Worm (Caenorhabditis elegans) whole organism, mixed stage, embryonic: ENCODE data around the gene srw-77.

Experiments used
- M03D4.4 ChIP-seq: sonication (generic microtip); optimal IDR thresholded peaks from 2 replicates; lab custom pipeline; 2017; ENCODE audit warnings: mild to moderate bottlenecking, missing genetic modification characterization, missing compliant biosample characterization
- bed-3 ChIP-seq: fragments of 200-800 bp; sonication (Bioruptor generic); optimal IDR thresholded peaks from 3 replicates; lab custom pipeline; 2018; ENCODE audit warnings: mild to moderate bottlenecking, missing genetic modification characterization, moderate library complexity, missing compliant biosample characterization
- blmp-1 ChIP-seq: fragments of 150-350 bp; optimal IDR thresholded peaks from 2 replicates; lab custom pipeline; 2014; ENCODE audit warnings: missing biosample characterization, missing genetic modification characterization
- ceh-39 ChIP-seq: fragments of 150-350 bp; optimal IDR thresholded peaks from 2 replicates; lab custom pipeline; 2014; ENCODE audit warnings: missing biosample characterization, missing genetic modification characterization
- ceh-43 ChIP-seq: fragments of 200-800 bp; sonication (Bioruptor generic); optimal IDR thresholded peaks from 2 replicates; lab custom pipeline; 2018; ENCODE audit warnings: mild to moderate bottlenecking, missing genetic modification characterization, moderate library complexity, missing compliant biosample characterization
- ceh-83 ChIP-seq: fragments of 200-800 bp; sonication (Bioruptor generic); optimal IDR thresholded peaks from 2 replicates; lab custom pipeline; 2018; ENCODE audit warnings: mild to moderate bottlenecking, missing genetic modification characterization, missing compliant biosample characterization
- ces-1 ChIP-seq: fragments of 150-350 bp; optimal IDR thresholded peaks from 2 replicates; lab custom pipeline; 2014; ENCODE audit warnings: missing biosample characterization, missing genetic modification reagents, missing genetic modification characterization
- cnd-1 ChIP-seq: fragments of 200-800 bp; sonication (Bioruptor generic); optimal IDR thresholded peaks from 2 replicates; lab custom pipeline; 2018; ENCODE audit warnings: mild to moderate bottlenecking, missing genetic modification characterization, missing compliant biosample characterization
- drap-1 ChIP-seq: fragments of 200-800 bp; sonication (Bioruptor generic); optimal IDR thresholded peaks from 3 replicates; lab custom pipeline; 2018; ENCODE audit warnings: mild to moderate bottlenecking, missing genetic modification characterization, missing compliant biosample characterization
- elt-1 ChIP-seq: sonication (generic microtip); optimal IDR thresholded peaks from 2 replicates; lab custom pipeline; 2017; ENCODE audit warnings: missing genetic modification characterization, mild to moderate bottlenecking, missing compliant biosample characterization, antibody characterized with exemption, moderate library complexity, borderline replicate concordance; ENCODE audit not compliant: insufficient read depth
- flh-1 ChIP-seq: fragments of 200-800 bp; sonication (Bioruptor generic); optimal IDR thresholded peaks from 2 replicates; lab custom pipeline; 2018; ENCODE audit warnings: mild to moderate bottlenecking, missing genetic modification characterization, moderate library complexity, missing compliant biosample characterization
- ham-2 ChIP-seq: fragments of 200-800 bp; sonication (Bioruptor generic); optimal IDR thresholded peaks from 2 replicates; lab custom pipeline; 2018; ENCODE audit warnings: mild to moderate bottlenecking, missing genetic modification characterization, missing compliant biosample characterization
- hlh-1 ChIP-seq: fragments of 150-350 bp; optimal IDR thresholded peaks from 2 replicates; lab custom pipeline; 2014; ENCODE audit warnings: missing biosample characterization, missing genetic modification reagents, missing genetic modification characterization
- lin-13 ChIP-seq: fragments of 150-350 bp; optimal IDR thresholded peaks from 2 replicates; lab custom pipeline; 2014; ENCODE audit warnings: missing biosample characterization, missing genetic modification characterization
- lin-32 ChIP-seq: fragments of 200-800 bp; sonication (Bioruptor generic); optimal IDR thresholded peaks from 2 replicates; lab custom pipeline; 2018; ENCODE audit warnings: mild to moderate bottlenecking, missing genetic modification characterization, missing compliant biosample characterization
- lsy-2 ChIP-seq: fragments of 150-350 bp; optimal IDR thresholded peaks from 2 replicates; lab custom pipeline; 2014; ENCODE audit warnings: missing biosample characterization, missing genetic modification characterization
- mab-5 ChIP-seq: fragments of 150-350 bp; optimal IDR thresholded peaks from 2 replicates; lab custom pipeline; 2014; ENCODE audit warnings: missing biosample characterization, missing genetic modification characterization
- mls-2 ChIP-seq: sonication (generic microtip); optimal IDR thresholded peaks from 2 replicates; lab custom pipeline; 2016; ENCODE audit warnings: mild to moderate bottlenecking, missing genetic modification characterization, moderate library complexity, missing compliant biosample characterization
- nhr-12 ChIP-seq: fragments of 150-350 bp; optimal IDR thresholded peaks from 2 replicates; lab custom pipeline; 2014; ENCODE audit warnings: missing biosample characterization, missing genetic modification characterization
- nhr-2 ChIP-seq: fragments of 150-350 bp; optimal IDR thresholded peaks from 2 replicates; lab custom pipeline; 2014; ENCODE audit warnings: missing biosample characterization, missing genetic modification characterization
- nhr-237 ChIP-seq: fragments of 150-350 bp; optimal IDR thresholded peaks from 2 replicates; lab custom pipeline; 2014; ENCODE audit warnings: missing biosample characterization, missing genetic modification characterization
- nhr-28 ChIP-seq: fragments of 150-350 bp; optimal IDR thresholded peaks from 2 replicates; lab custom pipeline; 2014; ENCODE audit warnings: missing biosample characterization, missing genetic modification characterization
- nhr-76 ChIP-seq: sonication (generic microtip); optimal IDR thresholded peaks from 2 replicates; lab custom pipeline; 2017; ENCODE audit warnings: missing biosample characterization, missing genetic modification characterization
- pha-4 ChIP-seq: fragments of 150-350 bp; optimal IDR thresholded peaks from 2 replicates; lab custom pipeline; 2018; ENCODE audit warnings: missing biosample characterization, missing genetic modification reagents, missing genetic modification characterization
- sem-2 ChIP-seq: fragments of 200-800 bp; sonication (Bioruptor generic); optimal IDR thresholded peaks from 2 replicates; lab custom pipeline; 2018; ENCODE audit warnings: mild to moderate bottlenecking, missing genetic modification characterization, missing compliant biosample characterization
- snpc-4 ChIP-seq: fragments of 150-350 bp; optimal IDR thresholded peaks from 2 replicates; lab custom pipeline; 2014; ENCODE audit warnings: missing biosample characterization, missing genetic modification characterization
- sptf-1 ChIP-seq: sonication (generic microtip); optimal IDR thresholded peaks from 2 replicates; lab custom pipeline; 2017; ENCODE audit warnings: mild to moderate bottlenecking, missing genetic modification characterization, moderate library complexity, missing compliant biosample characterization
- tbx-8 ChIP-seq: fragments of 200-800 bp; sonication (Bioruptor generic); optimal IDR thresholded peaks from 2 replicates; lab custom pipeline; 2018; ENCODE audit warnings: mild to moderate bottlenecking, missing genetic modification characterization, moderate library complexity, missing compliant biosample characterization
- unc-120 ChIP-seq: sonication (generic microtip); optimal IDR thresholded peaks from 2 replicates; lab custom pipeline; 2017; ENCODE audit warnings: missing genetic modification characterization, missing compliant biosample characterization; ENCODE audit not compliant: poor library complexity, severe bottlenecking
- unc-39 ChIP-seq: fragments of 150-350 bp; optimal IDR thresholded peaks from 2 replicates; lab custom pipeline; 2014; ENCODE audit warnings: missing biosample characterization, missing genetic modification characterization
- unc-62 ChIP-seq: fragments of 150-350 bp; optimal IDR thresholded peaks from 2 replicates; lab custom pipeline; 2014; ENCODE audit warnings: missing biosample characterization, missing genetic modification reagents, missing genetic modification characterization
- zip-8 ChIP-seq: fragments of 150-350 bp; optimal IDR thresholded peaks from 2 replicates; lab custom pipeline; 2014; ENCODE audit warnings: missing biosample characterization, missing genetic modification characterization
- ztf-11 ChIP-seq: fragments of 150-350 bp; optimal IDR thresholded peaks from 2 replicates; lab custom pipeline; 2014; ENCODE audit warnings: missing biosample characterization, missing genetic modification characterization

Gene srw-77

ce11 chrV:16638204-16638603 lies 5.3 kb downstream of the srw-77 start, which contains the start of gene srw-76:
Gene srw-76, minus strand, starts transcription at chrV:16638304.
- TF ChIP-seq nhr-28 (tag; lab: Kevin White, UChicago) (no peak), lin-32 (GFP tag; lab: Kevin White, UChicago) (no peak), drap-1 (GFP tag; lab: Kevin White, UChicago) (no peak), mab-5 (tag; lab: Kevin White, UChicago) (no peak), lsy-2 (tag; lab: Kevin White, UChicago) (no peak), zip-8 (no peak), nhr-237 (no peak), pha-4 (tag; lab: Kevin White, UChicago) (no peak), ces-1 (GFP tag; lab: Kevin White, UChicago) (no peak), ham-2 (GFP tag; lab: Kevin White, UChicago) (no peak), ztf-11 (tag; lab: Kevin White, UChicago) (no peak), bed-3 (GFP tag; lab: Kevin White, UChicago) (no peak), flh-1 (GFP tag; lab: Kevin White, UChicago) (no peak), tbx-8 (GFP tag; lab: Kevin White, UChicago) (no peak), hlh-1 (tag; lab: Kevin White, UChicago) (no peak)

DNA sequence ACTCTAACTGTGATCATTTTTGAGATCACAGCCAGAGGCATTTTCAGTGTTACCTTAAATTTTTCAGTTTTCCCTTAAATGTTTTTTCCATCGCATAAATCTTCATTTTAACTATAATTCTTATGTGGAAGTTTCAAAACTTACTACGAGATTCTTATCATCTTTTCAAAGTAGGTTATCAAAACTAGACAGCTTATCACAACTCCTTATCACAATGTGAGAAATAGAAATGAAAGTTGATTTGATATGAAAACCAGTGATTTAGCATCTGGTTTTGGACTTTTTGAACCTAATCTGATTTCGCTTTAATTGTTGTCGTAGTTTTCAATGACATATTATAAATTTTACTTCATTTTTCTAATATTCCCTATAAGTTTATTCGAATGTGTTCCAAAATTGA lies 7.5 kb downstream of the srw-77 start, which contains the start of gene mltn-11:
Gene mltn-11, plus strand, starts transcription at position 276 of the 400 bp plus-strand sequence.
- no peak for TF ChIP-seq nhr-76 (tag; lab: Kevin White, UChicago)
- TF ChIP-seq pha-4 (tag; lab: Kevin White, UChicago): no peak
- no peak for TF ChIP-seq ceh-39 (tag; lab: Kevin White, UChicago)
- TF ChIP-seq mab-5 (tag; lab: Kevin White, UChicago): no peak
- TF ChIP-seq sem-2 (GFP tag; lab: Kevin White, UChicago): no peak
- TF ChIP-seq nhr-237: no peak
- TF ChIP-seq mls-2 (tag; lab: Kevin White, UChicago): no peak
- no peak for TF ChIP-seq elt-1 (tag; lab: Kevin White, UChicago)
- no peak for TF ChIP-seq tbx-8 (GFP tag; lab: Kevin White, UChicago)
- TF ChIP-seq nhr-28 (tag; lab: Kevin White, UChicago): no peak
- no peak for TF ChIP-seq lin-13
- TF ChIP-seq ceh-43: no peak
- no peak for TF ChIP-seq ces-1 (GFP tag; lab: Kevin White, UChicago)

- no peak for TF ChIP-seq nhr-28 (tag; lab: Kevin White, UChicago)
- no peak for TF ChIP-seq M03D4.4
- TF ChIP-seq drap-1 (GFP tag; lab: Kevin White, UChicago): no peak
- no peak for TF ChIP-seq nhr-12 (tag; lab: Kevin White, UChicago)
- no peak for TF ChIP-seq flh-1 (GFP tag; lab: Kevin White, UChicago)
- no peak for TF ChIP-seq snpc-4 (tag; lab: Kevin White, UChicago)
- TF ChIP-seq nhr-76 (tag; lab: Kevin White, UChicago): no peak
- TF ChIP-seq blmp-1: no peak
- TF ChIP-seq lsy-2 (tag; lab: Kevin White, UChicago): no peak
- TF ChIP-seq ces-1 (GFP tag; lab: Kevin White, UChicago): no peak
- TF ChIP-seq bed-3 (GFP tag; lab: Kevin White, UChicago): no peak
- TF ChIP-seq unc-120 (tag; lab: Kevin White, UChicago): no peak
- no peak for TF ChIP-seq lin-13
Observed at ce11 chrV:16629600-16629999, 13.9 kb downstream of the srw-77 start, which contains the start of gene srd-21. Gene srd-21, plus strand, starts transcription at chrV:16629900.

ce11 chrV:16628991-16629390 lies 14.5 kb downstream of the srw-77 start, which contains the start of gene W06G6.2:
Gene W06G6.2, plus strand, starts transcription at chrV:16629291.
- TF ChIP-seq ceh-43 (no peak), lin-32 (GFP tag; lab: Kevin White, UChicago) (no peak), mab-5 (tag; lab: Kevin White, UChicago) (no peak), pha-4 (tag; lab: Kevin White, UChicago) (no peak), sptf-1 (tag; lab: Kevin White, UChicago) (no peak), ham-2 (GFP tag; lab: Kevin White, UChicago) (no peak), snpc-4 (tag; lab: Kevin White, UChicago) (no peak)

ce11 chrV:16627962-16628361 lies 15.5 kb downstream of the srw-77 start, which contains the start of gene oac-53:
Gene oac-53, minus strand, starts transcription at chrV:16627970.
- TF ChIP-seq elt-1 (tag; lab: Kevin White, UChicago): no peak
- TF ChIP-seq flh-1 (GFP tag; lab: Kevin White, UChicago): no peak
- no peak for TF ChIP-seq unc-39
- TF ChIP-seq ceh-39 (tag; lab: Kevin White, UChicago): no peak
- no peak for TF ChIP-seq unc-120 (tag; lab: Kevin White, UChicago)
- no peak for TF ChIP-seq cnd-1 (tag; lab: Kevin White, UChicago)
- no peak for TF ChIP-seq unc-62 (GFP tag; lab: Kevin White, UChicago)
- TF ChIP-seq sptf-1 (tag; lab: Kevin White, UChicago): no peak
- TF ChIP-seq snpc-4 (tag; lab: Kevin White, UChicago): no peak
- no peak for TF ChIP-seq ces-1 (GFP tag; lab: Kevin White, UChicago)
- TF ChIP-seq lin-32 (GFP tag; lab: Kevin White, UChicago): no peak
- TF ChIP-seq bed-3 (GFP tag; lab: Kevin White, UChicago): no peak
- TF ChIP-seq ztf-11 (tag; lab: Kevin White, UChicago): no peak
- no peak for TF ChIP-seq tbx-8 (GFP tag; lab: Kevin White, UChicago)
- no peak for TF ChIP-seq nhr-2 (tag; lab: Kevin White, UChicago)
- no peak for TF ChIP-seq nhr-28 (tag; lab: Kevin White, UChicago)
- no peak for TF ChIP-seq sem-2 (GFP tag; lab: Kevin White, UChicago)
- no peak for TF ChIP-seq ceh-83 (GFP tag; lab: Kevin White, UChicago)
